Worm (Caenorhabditis elegans): ENCODE data around the gene F14F3.4.

DNA sequence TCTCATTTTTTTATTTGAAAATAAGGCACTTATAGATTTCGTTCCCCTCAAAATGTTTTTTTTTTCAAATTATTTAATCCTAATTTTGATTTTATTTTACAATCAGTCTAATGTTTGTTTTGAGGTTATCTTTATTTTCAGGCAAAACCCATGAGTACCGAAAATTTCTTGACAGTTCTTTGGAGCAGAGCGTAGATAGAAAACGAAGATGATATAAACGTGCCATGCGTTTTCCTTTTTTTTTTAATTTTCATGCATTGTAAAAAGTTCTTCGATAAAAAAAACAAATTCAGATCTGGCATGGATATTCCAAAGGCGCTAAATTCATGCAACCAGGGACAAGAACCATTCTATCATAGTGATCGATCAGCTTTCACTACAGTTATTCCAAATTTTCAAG, 30.2 kb downstream of the F14F3.4 start, which contains the start of gene C33D3.5:
- TF ChIP-seq unc-39 (tag; optimal IDR thresholded peaks at IDR 0.05): no peak
- TF ChIP-seq elt-2 (tag; optimal IDR thresholded peaks at IDR 0.05): no peak
- no peak for TF ChIP-seq elt-3 (tag; optimal IDR thresholded peaks at IDR 0.05)
- TF ChIP-seq elt-1 (tag; optimal IDR thresholded peaks at IDR 0.05): no peak
- TF ChIP-seq pqm-1 (tag; optimal IDR thresholded peaks at IDR 0.05): no peak
- no peak for TF ChIP-seq nhr-28 (tag; optimal IDR thresholded peaks at IDR 0.05)
- no peak for TF ChIP-seq lsy-12 (tag; optimal IDR thresholded peaks at IDR 0.05)

All from whole organism, L3 larva.